Worm (Caenorhabditis elegans): ENCODE data around the gene srh-63.

srh-63 gene

DNA sequence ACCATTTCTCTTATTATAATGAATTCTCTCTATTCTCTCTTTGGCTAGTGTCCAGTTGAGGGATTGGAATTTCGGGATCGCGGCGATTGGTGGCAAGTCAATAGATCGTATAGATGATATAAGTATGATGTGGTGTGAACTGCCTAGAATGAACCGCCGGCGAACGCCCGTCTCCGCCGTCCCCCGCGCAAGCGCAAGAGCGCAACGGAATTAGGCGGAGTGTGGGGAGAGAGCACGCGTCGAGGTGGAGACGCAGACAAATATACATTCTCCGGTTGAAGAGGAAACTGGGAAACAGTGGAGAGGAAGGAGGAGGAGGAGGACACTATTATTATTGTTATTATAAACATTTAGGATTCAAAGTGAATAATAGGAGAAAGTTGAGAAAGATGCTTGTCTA lies 27.2 kb upstream of the srh-63 start:
- TF ChIP-seq hmg-11 (tag; optimal IDR thresholded peaks at IDR 0.05) (peak; percentile 51), mdl-1 (tag; optimal IDR thresholded peaks at IDR 0.05) (no peak), elt-2 (tag; optimal IDR thresholded peaks at IDR 0.05) (no peak), nhr-67 (tag; optimal IDR thresholded peaks at IDR 0.05) (no peak)

DNA sequence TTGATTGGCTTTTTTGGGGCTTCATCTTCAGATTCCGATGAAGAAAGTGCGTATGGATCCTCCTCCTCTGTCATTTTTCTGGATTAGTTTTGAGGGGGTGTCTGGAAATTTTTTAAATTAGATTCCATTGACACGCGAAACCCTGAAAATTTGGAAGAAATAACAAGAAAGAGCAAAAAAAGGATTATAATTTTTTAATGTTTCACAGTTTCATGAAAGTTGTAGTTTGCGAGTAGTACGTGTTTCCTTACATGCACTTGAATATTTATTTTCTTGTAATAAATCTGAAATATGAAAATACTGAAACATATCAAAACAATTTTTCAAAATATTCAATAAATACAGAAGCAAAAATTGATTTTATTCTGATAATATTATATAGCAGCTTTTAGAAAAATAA lies 18.6 kb upstream of the srh-63 start, which contains the start of gene tag-273:
tag-273 (minus strand) TSS at position 101 of the 400 bp plus-strand sequence.
- TF ChIP-seq egl-5 (tag; optimal IDR thresholded peaks at IDR 0.05) = no peak
- no peak for TF ChIP-seq nhr-23 (tag; optimal IDR thresholded peaks at IDR 0.05)
- no peak for TF ChIP-seq pha-4 (tag; optimal IDR thresholded peaks at IDR 0.05)
- no peak for TF ChIP-seq ceh-82 (tag; optimal IDR thresholded peaks at IDR 0.05)
- TF ChIP-seq zag-1 (tag; optimal IDR thresholded peaks at IDR 0.05) = no peak
- TF ChIP-seq jun-1 (tag; optimal IDR thresholded peaks at IDR 0.05) = no peak
- no peak for TF ChIP-seq nhr-76 (tag; optimal IDR thresholded peaks at IDR 0.05)
- no peak for TF ChIP-seq nhr-11 (tag; optimal IDR thresholded peaks at IDR 0.05)

DNA sequence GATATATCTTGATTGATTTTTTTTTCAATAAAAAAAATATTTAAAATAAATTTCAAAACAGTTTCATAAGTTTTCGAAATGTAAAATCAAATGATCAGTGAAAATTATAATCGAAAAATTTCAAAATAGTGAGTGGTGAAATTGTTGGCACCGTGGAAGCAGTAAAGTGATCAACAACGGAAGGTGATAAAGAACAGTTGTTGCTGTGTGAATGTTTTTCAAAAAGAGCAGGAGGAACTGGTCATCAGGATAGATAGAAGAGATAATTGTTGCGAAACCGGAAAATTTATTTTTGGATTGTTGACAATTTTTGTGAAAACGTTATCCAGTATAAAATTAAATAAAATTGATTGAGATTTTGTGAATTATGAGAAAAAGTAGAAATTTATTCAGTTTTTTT lies 17.6 kb upstream of the srh-63 start:
- TF ChIP-seq sea-2 (GFP tag; optimal IDR thresholded peaks at IDR 0.05) = no peak

DNA sequence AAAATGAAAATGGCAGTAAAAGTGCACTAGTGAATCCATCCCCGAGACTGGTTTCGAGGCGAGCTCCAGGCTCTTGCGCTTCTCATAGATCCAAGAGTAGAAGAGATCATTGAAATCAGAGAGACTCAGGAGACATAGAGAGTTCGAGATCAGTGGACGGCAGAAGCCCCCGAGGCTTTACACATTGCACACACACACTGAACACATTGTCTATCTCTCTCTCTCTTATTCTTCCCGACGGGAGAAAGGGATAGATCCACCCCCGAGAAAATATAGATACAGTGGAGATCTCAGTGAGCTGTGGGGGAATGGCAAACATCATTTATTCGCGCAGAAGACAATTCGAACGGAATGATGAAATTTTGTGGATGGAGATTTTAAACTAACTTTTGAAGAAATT lies 16.7 kb upstream of the srh-63 start:
- no peak for TF ChIP-seq hmg-11 (tag; optimal IDR thresholded peaks at IDR 0.05)
- TF ChIP-seq pha-4 (tag; optimal IDR thresholded peaks at IDR 0.05) = peak; percentile 20

DNA sequence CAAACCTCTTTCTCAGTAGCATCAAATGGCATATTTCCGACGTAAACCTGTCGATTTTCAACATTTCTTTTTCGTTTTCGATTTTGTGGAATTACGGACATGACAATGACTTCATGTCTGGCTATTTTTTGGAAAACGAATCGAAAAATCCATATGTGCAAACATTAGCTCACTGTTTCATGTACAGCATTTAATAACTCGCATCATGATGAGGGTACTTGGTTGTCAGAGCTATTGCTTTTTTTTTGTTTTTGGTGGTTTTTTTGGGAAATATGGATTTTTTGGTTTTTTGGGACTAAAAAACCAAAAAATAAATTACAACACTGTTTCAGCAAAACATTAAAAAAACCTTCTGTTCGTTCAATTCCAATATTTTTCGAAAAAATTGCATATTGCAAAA lies 11.3 kb upstream of the srh-63 start, which contains the start of gene Y57G11A.5:
Y57G11A.5 (minus strand) TSS at position 101 of the 400 bp plus-strand sequence.
- TF ChIP-seq unc-62 (GFP tag; optimal IDR thresholded peaks at IDR 0.05) = no peak
- TF ChIP-seq zag-1 (tag; optimal IDR thresholded peaks at IDR 0.05) = no peak
- no peak for TF ChIP-seq ceh-9 (tag; optimal IDR thresholded peaks at IDR 0.05)
- TF ChIP-seq daf-12 (tag; optimal IDR thresholded peaks at IDR 0.05) = no peak
- TF ChIP-seq eor-1 (tag; optimal IDR thresholded peaks at IDR 0.05) = no peak
- no peak for TF ChIP-seq fos-1 (tag; optimal IDR thresholded peaks at IDR 0.05)

DNA sequence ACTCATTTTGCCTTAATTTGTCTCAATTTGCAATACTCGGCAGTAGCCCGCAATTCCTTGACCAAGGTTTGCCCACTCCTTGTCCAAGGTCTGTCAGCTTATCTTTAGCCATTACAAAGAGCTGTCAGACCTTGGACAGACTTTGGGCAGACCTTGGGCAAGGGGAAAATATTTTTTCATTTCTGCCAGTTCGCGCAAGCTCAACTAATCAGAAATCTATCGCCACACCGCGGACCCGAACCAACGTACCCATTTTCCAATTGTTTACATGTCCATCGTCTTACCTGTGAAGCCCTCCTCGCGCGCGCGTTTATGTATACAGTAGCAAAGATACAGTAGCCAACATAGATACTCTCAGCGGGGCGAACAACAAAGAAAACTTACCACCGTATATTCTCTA lies 8.5 kb upstream of the srh-63 start:
- TF ChIP-seq elt-1 (tag; optimal IDR thresholded peaks at IDR 0.05) (no peak), nhr-77 (tag; optimal IDR thresholded peaks at IDR 0.05) (no peak), unc-39 (tag; optimal IDR thresholded peaks at IDR 0.05) (no peak), fos-1 (tag; optimal IDR thresholded peaks at IDR 0.05) (no peak), nhr-67 (tag; optimal IDR thresholded peaks at IDR 0.05) (no peak), hmg-11 (tag; optimal IDR thresholded peaks at IDR 0.05) (no peak), elt-2 (tag; optimal IDR thresholded peaks at IDR 0.05) (no peak), mml-1 (tag; optimal IDR thresholded peaks at IDR 0.05) (no peak), elt-3 (tag; optimal IDR thresholded peaks at IDR 0.05) (no peak), ceh-82 (tag; optimal IDR thresholded peaks at IDR 0.05) (no peak), unc-62 (GFP tag; optimal IDR thresholded peaks at IDR 0.05) (no peak)

DNA sequence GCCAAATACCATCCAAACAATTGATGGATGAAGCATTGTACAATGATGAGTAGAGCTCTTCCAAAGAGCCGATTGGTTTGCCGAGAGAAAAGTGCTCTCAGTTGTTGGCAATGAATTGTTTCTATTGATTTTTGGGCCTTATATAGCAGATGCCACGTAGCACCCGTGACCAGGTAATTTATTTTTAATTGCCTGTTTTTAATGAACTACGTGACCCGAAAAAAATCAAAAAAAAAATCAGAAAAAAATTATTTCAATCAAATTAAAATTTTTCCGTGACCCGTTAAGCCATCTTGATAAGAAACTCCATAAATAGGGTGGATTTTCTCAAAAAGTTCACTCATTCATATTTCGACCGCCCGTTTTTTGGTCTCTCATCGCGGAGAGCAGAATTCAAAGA lies 4.2 kb upstream of the srh-63 start, which contains the start of the genes Y57G11A.2 and T27E7.1:
Y57G11A.2 (minus strand) TSS at position 101 of the 400 bp plus-strand sequence.
T27E7.1 (plus strand) TSS at position 337 of the 400 bp plus-strand sequence.
- TF ChIP-seq fkh-2 (tag; optimal IDR thresholded peaks at IDR 0.05) = no peak
- TF ChIP-seq nhr-76 (tag; optimal IDR thresholded peaks at IDR 0.05) = no peak
- TF ChIP-seq nhr-43 (tag; optimal IDR thresholded peaks at IDR 0.05; ENCODE audit: poor library complexity, severe bottlenecking) = no peak
- no peak for TF ChIP-seq ztf-11 (tag; optimal IDR thresholded peaks at IDR 0.05)
- TF ChIP-seq fkh-10 (GFP tag; optimal IDR thresholded peaks at IDR 0.05) = no peak
- no peak for TF ChIP-seq pha-4 (tag; optimal IDR thresholded peaks at IDR 0.05)
- no peak for TF ChIP-seq ceh-16 (tag; optimal IDR thresholded peaks at IDR 0.05)
- no peak for TF ChIP-seq egl-5 (tag; optimal IDR thresholded peaks at IDR 0.05)
- TF ChIP-seq tbx-2 (tag; optimal IDR thresholded peaks at IDR 0.05) = no peak
- no peak for TF ChIP-seq R02D3.7 (tag; optimal IDR thresholded peaks at IDR 0.05)
- TF ChIP-seq fos-1 (tag; optimal IDR thresholded peaks at IDR 0.05) = no peak
- no peak for TF ChIP-seq nhr-25 (tag; optimal IDR thresholded peaks at IDR 0.05)
- TF ChIP-seq nhr-28 (tag; optimal IDR thresholded peaks at IDR 0.05) = no peak
- no peak for TF ChIP-seq skn-1 (tag; optimal IDR thresholded peaks at IDR 0.05)
- no peak for TF ChIP-seq lin-15B (tag; optimal IDR thresholded peaks at IDR 0.05)
- no peak for TF ChIP-seq pqm-1 (tag; optimal IDR thresholded peaks at IDR 0.05)
- TF ChIP-seq aly-2 (tag; optimal IDR thresholded peaks at IDR 0.05) = no peak

Measured in whole organism, L3 larva.